Worm (Caenorhabditis elegans) whole organism, midembryonic: ENCODE results near the gene ZK930.7.

ENCODE experiments used
- cog-1 ChIP-seq: sonication (generic microtip); optimal IDR thresholded peaks from 2 replicates; lab custom pipeline; 2016; ENCODE audit warnings: missing genetic modification characterization, missing compliant biosample characterization
- flt-1 ChIP-seq: fragments of 200-800 bp; sonication (Bioruptor generic); IDR thresholded peaks from 2 replicates; pipeline ENCODE4 v1.3.6; 2022; ENCODE audit warnings: missing genetic modification characterization, missing compliant biosample characterization
- tab-1 ChIP-seq: fragments of 200-800 bp; sonication (Bioruptor generic); IDR thresholded peaks from 2 replicates; pipeline ENCODE4 v1.3.6; 2022; ENCODE audit warnings: missing genetic modification characterization, missing compliant biosample characterization

DNA sequence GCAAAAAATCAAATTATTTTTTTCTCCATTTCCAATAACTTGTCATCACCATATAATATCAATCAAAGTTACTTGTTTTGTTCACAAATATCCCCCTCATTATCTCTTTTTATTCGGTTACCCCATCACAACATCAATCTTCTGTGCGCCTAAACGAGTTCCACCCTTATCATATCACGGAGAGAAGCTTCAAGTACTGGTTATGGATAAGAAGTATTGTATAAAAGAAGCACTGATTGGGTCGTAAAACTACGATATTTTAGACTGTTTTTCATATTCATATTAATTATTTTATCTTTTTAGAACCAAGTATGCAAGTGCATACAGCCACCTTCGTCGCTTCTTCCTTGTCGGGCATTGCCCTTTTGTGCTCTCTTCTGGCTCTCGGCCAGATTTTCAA, 46.2 kb upstream of the ZK930.7 start, which contains the start of gene col-84:
- TF ChIP-seq tab-1 (GFP tag; lab: Robert Waterston, UW) (no peak), flt-1 (no peak), cog-1 (no peak)
